Worm (Caenorhabditis elegans): Measurements from ENCODE around the gene iff-2.

The iff-2 gene

ce11 chrII:8607662-8608061 is 46.5 kb upstream of the iff-2 start, which contains the start of gene F28C6.10:
Gene F28C6.10 (plus strand): TSS chrII:8607962.
- TF ChIP-seq hrde-1 (tag; optimal IDR thresholded peaks at IDR 0.05; ENCODE audit: borderline replicate concordance) (no peak), fkh-3 (tag; optimal IDR thresholded peaks at IDR 0.05) (no peak), him-1 (tag; optimal IDR thresholded peaks at IDR 0.05) (peak; percentile 28), Y95B8A.8 (GFP tag; IDR thresholded peaks at IDR 0.05) (no peak)

DNA sequence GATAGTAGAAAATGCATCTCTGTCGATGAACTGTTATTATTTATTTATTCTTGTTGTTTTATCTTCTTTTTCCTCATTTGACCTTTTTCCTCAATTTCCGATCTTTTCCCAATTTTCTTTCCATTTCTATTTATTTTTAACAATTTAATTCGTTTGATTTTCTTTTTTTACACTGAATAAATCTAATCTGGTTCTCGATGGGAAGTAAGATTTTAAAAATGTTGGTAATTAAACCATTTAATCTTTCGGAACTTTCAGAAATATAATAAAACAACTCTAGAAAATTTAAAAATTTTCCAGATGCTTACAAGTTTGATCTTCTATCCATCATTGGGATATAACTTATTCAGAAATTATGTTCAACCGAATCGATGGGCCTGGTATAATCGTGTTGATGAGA is 45.4 kb upstream of the iff-2 start, which contains the start of gene F28C6.8:
Gene F28C6.8, plus strand, starts transcription at position 301 of the 400 bp plus-strand sequence.
- TF ChIP-seq F49E8.2 (tag; optimal IDR thresholded peaks at IDR 0.05; ENCODE audit: insufficient read depth), result peak; percentile 16
- TF ChIP-seq lin-26 (GFP tag; IDR thresholded peaks at IDR 0.05), result no peak

DNA sequence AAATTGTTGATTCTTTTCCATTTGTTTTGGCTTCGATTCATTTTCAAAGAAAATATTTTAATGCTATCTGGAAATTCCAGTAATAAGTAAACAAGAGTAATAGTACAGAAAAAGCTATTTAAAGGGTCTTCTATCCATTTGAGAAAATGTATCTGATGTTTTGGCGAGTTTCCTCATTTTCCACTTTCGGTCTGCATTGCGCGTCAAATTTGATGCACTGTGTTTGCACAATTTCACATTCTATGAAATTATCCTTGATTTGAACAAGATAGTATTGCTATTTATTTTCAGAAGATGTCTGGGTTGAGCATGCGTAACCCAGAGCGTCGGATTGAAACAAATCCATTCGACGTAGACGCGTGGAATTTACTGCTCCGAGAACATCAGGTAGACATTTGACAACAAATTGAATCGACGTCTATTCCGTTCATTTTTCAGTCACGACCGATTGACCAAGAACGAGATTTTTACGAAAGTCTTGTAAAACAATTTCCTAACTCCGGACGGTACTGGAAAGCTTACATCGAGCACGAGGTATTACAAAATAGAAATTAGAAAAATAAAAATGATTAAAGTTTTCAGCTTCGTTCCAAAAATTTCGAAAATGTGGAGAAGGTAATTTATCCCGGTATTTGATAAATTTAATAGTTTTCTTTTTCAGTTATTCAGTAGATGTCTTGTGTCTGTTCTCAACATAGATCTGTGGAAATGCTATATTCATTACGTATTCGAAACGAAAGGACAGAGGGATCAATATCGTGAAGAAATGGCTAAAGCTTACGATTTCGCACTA is 42.6 kb upstream of the iff-2 start, which contains the start of gene suf-1:
Gene suf-1, plus strand, starts transcription at position 280 of the 793 bp plus-strand sequence.
- TF ChIP-seq hsf-1 (GFP tag; IDR thresholded peaks at IDR 0.05) (peak; percentile 79), egl-18 (GFP tag; IDR thresholded peaks at IDR 0.05) (no peak), dpff-1 (tag; optimal IDR thresholded peaks at IDR 0.05) (no peak), ceh-40 (GFP tag; IDR thresholded peaks at IDR 0.05) (no peak), C06A6.2 (GFP tag; conservative IDR thresholded peaks at IDR 0.05) (no peak), ama-1 (optimal IDR thresholded peaks at IDR 0.05) (no peak), ama-1 (GFP tag; optimal IDR thresholded peaks at IDR 0.05) (peak in 1 of 2 experiments; percentile 51), mxl-1 (tag; optimal IDR thresholded peaks at IDR 0.05) (peak; percentile 29), ztf-3 (GFP tag; optimal IDR thresholded peaks at IDR 0.05) (no peak), nhr-27 (tag; optimal IDR thresholded peaks at IDR 0.05) (no peak), pha-4 (tag; optimal IDR thresholded peaks at IDR 0.05) (no peak), atf-7 (tag; optimal IDR thresholded peaks at IDR 0.05) (peak; percentile 56), egl-44 (GFP tag; IDR thresholded peaks at IDR 0.05) (no peak), snpc-1.1 (tag; optimal IDR thresholded peaks at IDR 0.05; ENCODE audit: insufficient read depth) (peak; percentile 64), F10E7.11 (tag; optimal IDR thresholded peaks at IDR 0.05) (no peak), dpl-1 (GFP tag; optimal IDR thresholded peaks at IDR 0.05) (no peak), sea-2 (GFP tag; IDR thresholded peaks at IDR 0.05) (no peak), nhr-120 (GFP tag; IDR thresholded peaks at IDR 0.05) (no peak), ztf-25 (GFP tag; IDR thresholded peaks at IDR 0.05) (no peak), T07F8.4 (tag; optimal IDR thresholded peaks at IDR 0.05) (no peak), let-526 (GFP tag; IDR thresholded peaks at IDR 0.05) (no peak), madf-6 (GFP tag; IDR thresholded peaks at IDR 0.05) (peak; percentile 85), cebp-1 (GFP tag; IDR thresholded peaks at IDR 0.05) (no peak), cebp-1 (tag; optimal IDR thresholded peaks at IDR 0.05) (no peak), tbp1 (GFP tag; optimal IDR thresholded peaks at IDR 0.05) (peak; percentile 36), somi-1 (GFP tag; optimal IDR thresholded peaks at IDR 0.05) (no peak), pbrm-1 (GFP tag; IDR thresholded peaks at IDR 0.05) (peak; percentile 45; the same call in 1 of the 2 replicates), madf-3 (GFP tag; IDR thresholded peaks at IDR 0.05) (peak; percentile 88), ceh-27 (GFP tag; optimal IDR thresholded peaks at IDR 0.05) (no peak), C17E4.6 (GFP tag; IDR thresholded peaks at IDR 0.05) (peak; percentile 60), ztf-6 (GFP tag; IDR thresholded peaks at IDR 0.05) (no peak), B0019.2 (GFP tag; conservative IDR thresholded peaks at IDR 0.05) (no peak; the same call in 1 of the 2 replicates), tbx-9 (tag; optimal IDR thresholded peaks at IDR 0.05; ENCODE audit: borderline replicate concordance) (no peak), hlh-26 (GFP tag; conservative IDR thresholded peaks at IDR 0.05) (no peak), rpc-1 (optimal IDR thresholded peaks at IDR 0.05) (no peak), rpc-1 (tag; optimal IDR thresholded peaks at IDR 0.05) (peak; percentile 3), sptf-2 (GFP tag; optimal IDR thresholded peaks at IDR 0.05) (no peak), aptf-2 (GFP tag; conservative IDR thresholded peaks at IDR 0.05) (no peak), lsl-1 (GFP tag; optimal IDR thresholded peaks at IDR 0.05) (peak; percentile 58)
